Fruit fly (Drosophila melanogaster) whole organism, embryonic: ENCODE data around the gene mthl12.

ENCODE experiments used
- Abd-B ChIP-seq: fragments of 200-800 bp; sonication (Bioruptor generic); optimal IDR thresholded peaks from 2 replicates; lab custom pipeline; 2018; ENCODE audit warnings: missing biosample characterization, mild to moderate bottlenecking, missing genetic modification characterization, moderate library complexity
- Awh ChIP-seq: fragments of 200-800 bp; sonication (Bioruptor generic); IDR thresholded peaks from 2 replicates; pipeline ENCODE4, ENCODE4 v1.3.6; 2022; ENCODE audit warnings: missing biosample characterization, missing genetic modification characterization
- CG1024 ChIP-seq: fragments of 200-800 bp; sonication (Bioruptor generic); IDR thresholded peaks from 2 replicates; pipeline ENCODE4 v1.3.6; 2022; ENCODE audit warnings: missing biosample characterization, missing genetic modification characterization
- CG10274 ChIP-seq: fragments of 200-800 bp; sonication (Bioruptor generic); optimal IDR thresholded peaks from 3 replicates; lab custom pipeline; 2017; ENCODE audit warnings: missing biosample characterization, mild to moderate bottlenecking, missing genetic modification characterization
- CG10462 ChIP-seq: fragments of 200-800 bp; sonication (Bioruptor generic); optimal IDR thresholded peaks from 2 replicates; lab custom pipeline; 2016; ENCODE audit warnings: missing biosample characterization, missing genetic modification characterization
- CG10565 ChIP-seq: fragments of 200-800 bp; sonication (Bioruptor generic); optimal IDR thresholded peaks from 3 replicates; lab custom pipeline; 2016; ENCODE audit warnings: missing biosample characterization, mild to moderate bottlenecking, missing genetic modification characterization
- CG12219 ChIP-seq: fragments of 200-800 bp; sonication (Bioruptor generic); optimal IDR thresholded peaks from 3 replicates; lab custom pipeline; 2018; ENCODE audit warnings: missing biosample characterization, mild to moderate bottlenecking, missing genetic modification characterization
- CG12236 ChIP-seq: fragments of 200-800 bp; sonication (Bioruptor generic); optimal IDR thresholded peaks from 2 replicates; lab custom pipeline; 2016; ENCODE audit warnings: missing biosample characterization, missing genetic modification characterization
- CG14710 ChIP-seq: fragments of 200-800 bp; sonication (Bioruptor generic); optimal IDR thresholded peaks from 3 replicates; lab custom pipeline; 2019; ENCODE audit warnings: missing biosample characterization, mild to moderate bottlenecking, missing genetic modification characterization, moderate library complexity
- CG15601 ChIP-seq: fragments of 200-800 bp; sonication (Bioruptor generic); optimal IDR thresholded peaks from 3 replicates; lab custom pipeline; 2019; ENCODE audit warnings: missing biosample characterization, mild to moderate bottlenecking, missing genetic modification characterization, moderate library complexity
- CG17359 ChIP-seq: fragments of 200-800 bp; sonication (Bioruptor generic); optimal IDR thresholded peaks from 3 replicates; lab custom pipeline; 2018; ENCODE audit warnings: missing biosample characterization, mild to moderate bottlenecking, missing genetic modification characterization, moderate library complexity
- CG18011 ChIP-seq: fragments of 200-800 bp; sonication (Bioruptor generic); optimal IDR thresholded peaks from 2 replicates; lab custom pipeline; 2017; ENCODE audit warnings: missing biosample characterization, missing genetic modification characterization, mild to moderate bottlenecking, moderate library complexity, missing genotype
- CG2202 ChIP-seq: fragments of 200-800 bp; sonication (Bioruptor generic); optimal IDR thresholded peaks from 2 replicates; lab custom pipeline; 2018; ENCODE audit warnings: missing biosample characterization, mild to moderate bottlenecking, missing genetic modification characterization
- CG31365 ChIP-seq: fragments of 200-800 bp; sonication (Bioruptor generic); optimal IDR thresholded peaks from 2 replicates; lab custom pipeline; 2018; ENCODE audit warnings: missing biosample characterization, mild to moderate bottlenecking, missing genetic modification characterization
- CG7556 ChIP-seq: fragments of 200-800 bp; sonication (Bioruptor generic); optimal IDR thresholded peaks from 2 replicates; lab custom pipeline; 2017; ENCODE audit warnings: missing biosample characterization, mild to moderate bottlenecking, missing genetic modification characterization
- CG7786 ChIP-seq: fragments of 200-800 bp; sonication (Bioruptor generic); optimal IDR thresholded peaks from 2 replicates; lab custom pipeline; 2016; ENCODE audit warnings: missing biosample characterization, missing genetic modification characterization
- CG8388 ChIP-seq: fragments of 200-800 bp; sonication (Bioruptor generic); optimal IDR thresholded peaks from 2 replicates; lab custom pipeline; 2019; ENCODE audit warnings: missing biosample characterization, mild to moderate bottlenecking, missing genetic modification characterization, moderate library complexity
- CkIIα-i1 ChIP-seq: fragments of 200-800 bp; sonication (Bioruptor generic); IDR thresholded peaks from 2 replicates; pipeline ENCODE4 v1.3.6; 2022; ENCODE audit warnings: missing biosample characterization, missing genetic modification characterization
- CoRest ChIP-seq: fragments of 200-800 bp; sonication (Bioruptor generic); optimal IDR thresholded peaks from 3 replicates; lab custom pipeline; 2018; ENCODE audit warnings: missing biosample characterization, mild to moderate bottlenecking, missing genetic modification characterization, moderate library complexity
- D19A ChIP-seq: fragments of 200-800 bp; optimal IDR thresholded peaks from 3 replicates; lab custom pipeline; 2019; ENCODE audit warnings: missing biosample characterization, mild to moderate bottlenecking, missing genetic modification characterization, moderate library complexity
- ERR ChIP-seq: fragments of 200-800 bp; sonication (Bioruptor generic); optimal IDR thresholded peaks from 2 replicates; lab custom pipeline; 2016; ENCODE audit warnings: missing biosample characterization, missing genetic modification characterization
- Eip74EF ChIP-seq, 2 experiments: fragments of 200-800 bp in 1 of 2; fragments of >200 bp in 1 of 2; sonication (Bioruptor generic) in 1 of 2; optimal IDR thresholded peaks; 2 replicates each; lab custom pipeline; 2017 to 2019; ENCODE audit warnings: missing biosample characterization in 2 of 2, missing genetic modification characterization in 2 of 2, mild to moderate bottlenecking in 1 of 2, moderate library complexity in 1 of 2
- Elba2 ChIP-seq: fragments of 200-800 bp; sonication (Bioruptor generic); optimal IDR thresholded peaks from 3 replicates; lab custom pipeline; 2016; ENCODE audit warnings: missing biosample characterization, missing genetic modification characterization
- Ets97D ChIP-seq: fragments of 200-800 bp; sonication (Bioruptor generic); optimal IDR thresholded peaks from 3 replicates; lab custom pipeline; 2016; ENCODE audit warnings: missing biosample characterization, missing genetic modification characterization
- Gsc ChIP-seq: fragments of 200-800 bp; sonication (Bioruptor generic); IDR thresholded peaks from 2 replicates; pipeline ENCODE4 v1.3.6; 2022; ENCODE audit warnings: missing biosample characterization, missing genetic modification characterization
- Med ChIP-seq: fragments of 200-800 bp; sonication (Bioruptor generic); peaks from one replicate; lab custom pipeline; 2016; ENCODE audit warnings: missing biosample characterization, missing genetic modification characterization, mild to moderate bottlenecking, inconsistent platforms, moderate library complexity
- Mrtf ChIP-seq: fragments of 200-800 bp; sonication (Bioruptor generic); IDR thresholded peaks from 3 replicates; pipeline ENCODE4 v1.3.6; 2022; ENCODE audit warnings: missing biosample characterization, missing genetic modification characterization
- NC2β ChIP-seq: fragments of 200-800 bp; sonication (Bioruptor generic); optimal IDR thresholded peaks from 2 replicates; lab custom pipeline; 2016; ENCODE audit warnings: missing biosample characterization, missing genetic modification characterization
- Nf-YC ChIP-seq: fragments of 200-800 bp; optimal IDR thresholded peaks from 3 replicates; lab custom pipeline; 2019; ENCODE audit warnings: missing biosample characterization, mild to moderate bottlenecking, missing genetic modification characterization, moderate library complexity
- Opbp ChIP-seq: fragments of 200-800 bp; sonication (Bioruptor generic); IDR thresholded peaks from 3 replicates; pipeline ENCODE4 v1.3.6; 2022; ENCODE audit warnings: missing biosample characterization, missing genetic modification characterization; ENCODE audit not compliant: partially characterized antibody
- Spps ChIP-seq: fragments of 200-800 bp; sonication (Bioruptor generic); optimal IDR thresholded peaks from 2 replicates; lab custom pipeline; 2018; ENCODE audit warnings: missing biosample characterization, mild to moderate bottlenecking, missing genetic modification characterization
- TFAM ChIP-seq: fragments of 200-800 bp; sonication (Bioruptor generic); optimal IDR thresholded peaks from 2 replicates; lab custom pipeline; 2017; ENCODE audit warnings: missing biosample characterization, missing genetic modification characterization, inconsistent platforms
- Usf ChIP-seq: fragments of 200-800 bp; sonication (Bioruptor generic); optimal IDR thresholded peaks from 2 replicates; lab custom pipeline; 2017; ENCODE audit warnings: missing genotype, missing biosample characterization, missing genetic modification characterization
- YL-1 ChIP-seq: fragments of 200-800 bp; sonication (Bioruptor generic); optimal IDR thresholded peaks from 3 replicates; lab custom pipeline; 2017; ENCODE audit warnings: missing biosample characterization, mild to moderate bottlenecking, missing genetic modification characterization
- ap ChIP-seq: fragments of 200-800 bp; sonication (Bioruptor generic); IDR thresholded peaks from 2 replicates; pipeline ENCODE4 v1.3.6; 2022; ENCODE audit warnings: missing biosample characterization, missing genetic modification characterization
- ase ChIP-seq: fragments of 200-800 bp; sonication (Bioruptor generic); IDR thresholded peaks from 3 replicates; pipeline ENCODE4 v1.3.6; 2022; ENCODE audit warnings: missing biosample characterization, missing genetic modification characterization
- az2 ChIP-seq: fragments of 200-800 bp; sonication (Bioruptor generic); optimal IDR thresholded peaks from 3 replicates; lab custom pipeline; 2016; ENCODE audit warnings: missing biosample characterization, missing genetic modification characterization
- bcd ChIP-seq: fragments of 200-800 bp; sonication (Bioruptor generic); optimal IDR thresholded peaks from 2 replicates; lab custom pipeline; 2017; ENCODE audit warnings: missing biosample characterization, mild to moderate bottlenecking, missing genetic modification characterization
- chn ChIP-seq: fragments of 200-800 bp; sonication (Bioruptor generic); optimal IDR thresholded peaks from 2 replicates; lab custom pipeline; 2016; ENCODE audit warnings: missing biosample characterization, missing genetic modification characterization
- fd64A ChIP-seq: fragments of 200-800 bp; sonication (Bioruptor generic); optimal IDR thresholded peaks from 3 replicates; lab custom pipeline; 2018; ENCODE audit warnings: missing biosample characterization, mild to moderate bottlenecking, missing genetic modification characterization
- gce ChIP-seq: fragments of 200-800 bp; sonication (Bioruptor generic); IDR thresholded peaks from 3 replicates; pipeline ENCODE4 v1.3.6; 2022; ENCODE audit warnings: missing biosample characterization, missing genetic modification characterization
- ham ChIP-seq: fragments of 200-800 bp; sonication (Bioruptor generic); IDR thresholded peaks from 2 replicates; pipeline ENCODE4 v1.3.6; 2022; ENCODE audit warnings: missing biosample characterization, missing genetic modification characterization
- insv ChIP-seq, 2 experiments: fragments of 200-800 bp; sonication (Bioruptor generic); optimal IDR thresholded peaks; 3 replicates each; lab custom pipeline; 2016 to 2018; ENCODE audit warnings: missing biosample characterization in 2 of 2, missing genetic modification characterization in 2 of 2
- ken ChIP-seq: fragments of 200-800 bp; sonication (Bioruptor generic); IDR thresholded peaks from 3 replicates; pipeline ENCODE4 v1.3.6; 2022; ENCODE audit warnings: missing biosample characterization, missing genetic modification characterization
- mirr ChIP-seq: fragments of 200-800 bp; sonication (Bioruptor generic); optimal IDR thresholded peaks from 3 replicates; lab custom pipeline; 2018; ENCODE audit warnings: missing biosample characterization, mild to moderate bottlenecking, missing genetic modification characterization
- nom ChIP-seq: fragments of 200-800 bp; sonication (Bioruptor generic); optimal IDR thresholded peaks from 2 replicates; lab custom pipeline; 2017; ENCODE audit warnings: missing biosample characterization, missing genetic modification characterization, mild to moderate bottlenecking, moderate library complexity, missing genetic modification reagents
- stwl ChIP-seq: fragments of 200-800 bp; sonication (Bioruptor generic); optimal IDR thresholded peaks from 3 replicates; lab custom pipeline; 2018; ENCODE audit warnings: missing biosample characterization, mild to moderate bottlenecking, missing genetic modification characterization, moderate library complexity
- twi ChIP-seq: fragments of 200-800 bp; optimal IDR thresholded peaks from 2 replicates; lab custom pipeline; 2019; ENCODE audit warnings: missing biosample characterization, mild to moderate bottlenecking, missing genetic modification characterization, moderate library complexity
- usp ChIP-seq: fragments of >200 bp; optimal IDR thresholded peaks from 2 replicates; lab custom pipeline; 2017; ENCODE audit warnings: missing biosample characterization, missing genetic modification characterization
- vfl ChIP-seq: fragments of 200-800 bp; sonication (Bioruptor generic); optimal IDR thresholded peaks from 2 replicates; lab custom pipeline; 2016; ENCODE audit warnings: missing biosample characterization, missing genetic modification characterization
- zfh1 ChIP-seq: fragments of 200-800 bp; sonication (Bioruptor generic); IDR thresholded peaks from 3 replicates; pipeline ENCODE4 v1.3.6; 2022; ENCODE audit warnings: missing biosample characterization, missing genetic modification characterization

The mthl12 gene

dm6 chr3R:13305318-13305899, 48.1 kb upstream of the mthl12 start (continued):
- TF ChIP-seq Abd-B (GFP tag; lab: Kevin White, UChicago), result peak; percentile 12
- peak; percentile 72 for TF ChIP-seq CoRest
- no peak for TF ChIP-seq gce (GFP tag; lab: Robert Waterston, UW)
- no peak for TF ChIP-seq ERR
- TF ChIP-seq CG17359 (tag; lab: Kevin White, UChicago), result peak; percentile 20
- no peak for TF ChIP-seq Mrtf (GFP tag; lab: Robert Waterston, UW)
- no peak for TF ChIP-seq Nf-YC
- no peak for TF ChIP-seq CG12219 (GFP tag; lab: Kevin White, UChicago)
- no peak for TF ChIP-seq Elba2 (GFP tag; lab: Kevin White, UChicago)
- no peak for TF ChIP-seq CG10274 (GFP tag; lab: Kevin White, UChicago)
- peak; percentile 39 for TF ChIP-seq az2 (GFP tag; lab: Kevin White, UChicago)
- TF ChIP-seq TFAM (GFP tag; lab: Kevin White, UChicago), result no peak
- no peak for TF ChIP-seq CG10462
- no peak for TF ChIP-seq CG1024 (GFP tag; lab: Robert Waterston, UW)
- TF ChIP-seq CG7556 (GFP tag; lab: Kevin White, UChicago), result peak; percentile 69
- TF ChIP-seq D19A (tag; lab: Kevin White, UChicago), result peak; percentile 62
- no peak for TF ChIP-seq ap
- TF ChIP-seq Usf, result no peak
- no peak for TF ChIP-seq ham (GFP tag; lab: Robert Waterston, UW)
- TF ChIP-seq zfh1 (GFP tag; lab: Robert Waterston, UW), result peak; percentile 32; the same call in 1 of the 3 replicates
- no peak for TF ChIP-seq Awh (GFP tag; lab: Robert Waterston, UW)
- TF ChIP-seq usp, result no peak
- no peak for TF ChIP-seq Gsc (GFP tag; lab: Robert Waterston, UW)
- TF ChIP-seq fd64A (GFP tag; lab: Kevin White, UChicago), result no peak
- TF ChIP-seq CG14710 (tag; lab: Kevin White, UChicago), result peak; percentile 87
- TF ChIP-seq chn (GFP tag; lab: Kevin White, UChicago), result no peak
- TF ChIP-seq Opbp (GFP tag; lab: Robert Waterston, UW), result no peak
- TF ChIP-seq CG12236, result no peak
- TF ChIP-seq CkIIα-i1 (GFP tag; lab: Robert Waterston, UW), result no peak
- TF ChIP-seq vfl, result no peak
- no peak for TF ChIP-seq CG31365 (tag; lab: Kevin White, UChicago)
- no peak for TF ChIP-seq ase
- TF ChIP-seq Spps (tag; lab: Kevin White, UChicago), result peak; percentile 52
- TF ChIP-seq stwl (tag; lab: Kevin White, UChicago), result no peak
- TF ChIP-seq CG8388 (GFP tag; lab: Kevin White, UChicago), result peak; percentile 71
- no peak for TF ChIP-seq YL-1 (GFP tag; lab: Kevin White, UChicago)
- TF ChIP-seq CG2202 (tag; lab: Kevin White, UChicago), result peak; percentile 55
- TF ChIP-seq CG7786 (GFP tag; lab: Kevin White, UChicago), result no peak
- no peak for TF ChIP-seq CG10565 (GFP tag; lab: Kevin White, UChicago)
- TF ChIP-seq Med (GFP tag; lab: Kevin White, UChicago), result no peak
- TF ChIP-seq ken (GFP tag; lab: Robert Waterston, UW), result no peak
- no peak for TF ChIP-seq insv (GFP tag; optimal IDR thresholded peaks at IDR 0.05; lab: Kevin White, UChicago)
- peak; percentile 40 for TF ChIP-seq nom
- peak; percentile 12 for TF ChIP-seq bcd
- TF ChIP-seq Eip74EF (GFP tag; optimal IDR thresholded peaks at IDR 0.05; lab: Kevin White, UChicago), result peak in 1 of 2 experiments; percentile 45
- peak; percentile 78 for TF ChIP-seq CG15601 (tag; lab: Kevin White, UChicago)
- TF ChIP-seq twi (tag; lab: Kevin White, UChicago), result peak; percentile 15
- no peak for TF ChIP-seq Ets97D (GFP tag; lab: Kevin White, UChicago)
- no peak for TF ChIP-seq NC2β (GFP tag; lab: Kevin White, UChicago)
- TF ChIP-seq mirr (GFP tag; lab: Kevin White, UChicago), result no peak
- no peak for TF ChIP-seq CG18011 (GFP tag; lab: Kevin White, UChicago)
